Worm (Caenorhabditis elegans) whole organism, early embryonic: Measurements from ENCODE around the gene del-6.

Experiments used
- B0310.2 ChIP-seq: sonication (generic microtip); optimal IDR thresholded peaks from 2 replicates; lab custom pipeline; 2016; ENCODE audit warnings: mild to moderate bottlenecking, missing genetic modification characterization, missing compliant biosample characterization
- F13C5.2 ChIP-seq: sonication (generic microtip); optimal IDR thresholded peaks from 2 replicates; lab custom pipeline; 2017; ENCODE audit warnings: mild to moderate bottlenecking, missing genetic modification characterization, inconsistent platforms, missing compliant biosample characterization
- aly-1 ChIP-seq: sonication (generic microtip); optimal IDR thresholded peaks from 2 replicates; lab custom pipeline; 2016; ENCODE audit warnings: missing genetic modification characterization, missing compliant biosample characterization
- ama-1 ChIP-seq: fragments of 150-350 bp; optimal IDR thresholded peaks from 2 replicates; lab custom pipeline; 2014
- ceh-13 ChIP-seq: fragments of 200-800 bp; sonication (Bioruptor generic); optimal IDR thresholded peaks from 2 replicates; lab custom pipeline; 2018; ENCODE audit warnings: mild to moderate bottlenecking, missing genetic modification characterization, missing compliant biosample characterization
- ceh-36 ChIP-seq: sonication (generic microtip); optimal IDR thresholded peaks from 2 replicates; lab custom pipeline; 2016; ENCODE audit warnings: missing genetic modification characterization, inconsistent platforms, missing compliant biosample characterization
- ets-7 ChIP-seq: sonication (generic microtip); optimal IDR thresholded peaks from 2 replicates; lab custom pipeline; 2016; ENCODE audit warnings: missing genotype, missing genetic modification characterization, missing compliant biosample characterization
- flt-1 ChIP-seq: fragments of 200-800 bp; sonication (Bioruptor generic); IDR thresholded peaks from 2 replicates; pipeline ENCODE4 v1.3.6; 2022; ENCODE audit warnings: missing genetic modification characterization, missing compliant biosample characterization
- hmbx-1 ChIP-seq: sonication (generic microtip); optimal IDR thresholded peaks from 2 replicates; lab custom pipeline; 2016; ENCODE audit warnings: mild to moderate bottlenecking, missing genetic modification characterization, missing compliant biosample characterization
- hmg-4 ChIP-seq: fragments of 200-800 bp; sonication (Bioruptor generic); optimal IDR thresholded peaks from 2 replicates; lab custom pipeline; 2018; ENCODE audit warnings: mild to moderate bottlenecking, missing genetic modification characterization, missing compliant biosample characterization
- hnd-1 ChIP-seq: sonication (generic microtip); optimal IDR thresholded peaks from 2 replicates; lab custom pipeline; 2016; ENCODE audit warnings: missing genetic modification characterization, missing compliant biosample characterization
- pes-1 ChIP-seq: fragments of 200-800 bp; sonication (Bioruptor generic); IDR thresholded peaks from 2 replicates; pipeline ENCODE4 v1.3.6; 2022; ENCODE audit warnings: missing genetic modification reagents, missing genetic modification characterization, missing compliant biosample characterization
- scrt-1 ChIP-seq: fragments of 200-800 bp; sonication (Bioruptor generic); IDR thresholded peaks from 2 replicates; pipeline ENCODE4 v1.3.6; 2022; ENCODE audit warnings: missing genetic modification characterization, missing compliant biosample characterization
- sea-1 ChIP-seq: fragments of 200-800 bp; sonication (Bioruptor generic); conservative IDR thresholded peaks from 2 replicates; pipeline ENCODE4 v1.3.6; 2022; ENCODE audit warnings: missing genetic modification characterization, missing compliant biosample characterization
- tbx-11 ChIP-seq: fragments of 200-800 bp; sonication (Bioruptor generic); IDR thresholded peaks from 2 replicates; pipeline ENCODE4 v1.3.6; 2022; ENCODE audit warnings: missing genetic modification characterization, missing compliant biosample characterization
- tbx-37 ChIP-seq: fragments of 200-800 bp; sonication (Bioruptor generic); conservative IDR thresholded peaks from 2 replicates; pipeline ENCODE4 v1.3.6; 2022; ENCODE audit warnings: missing genetic modification reagents, missing genetic modification characterization, missing compliant biosample characterization
- tra-4 ChIP-seq: sonication (generic microtip); optimal IDR thresholded peaks from 2 replicates; lab custom pipeline; 2017; ENCODE audit warnings: missing genetic modification characterization, missing compliant biosample characterization

The del-6 gene

DNA sequence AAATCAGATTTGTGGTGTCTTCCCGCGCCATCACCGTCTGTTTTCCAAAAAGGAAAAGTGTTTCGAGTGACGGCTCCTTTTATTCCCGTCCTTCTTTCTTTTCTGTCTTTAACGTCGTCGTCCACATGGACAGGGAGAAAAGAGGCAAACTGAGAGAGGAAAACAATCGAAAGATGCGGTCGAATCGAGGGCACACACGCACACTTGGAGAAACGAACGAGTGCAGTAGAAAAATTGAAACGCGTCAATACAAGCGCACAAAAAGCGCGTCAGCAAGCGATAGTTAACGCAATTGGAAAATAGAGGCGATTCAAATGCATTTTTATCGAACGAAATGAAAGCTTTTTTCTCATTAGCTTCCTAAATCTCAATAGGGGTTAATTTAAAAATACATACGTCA is 35.9 kb upstream of the del-6 start:
- TF ChIP-seq ceh-13 (GFP tag; lab: Kevin White, UChicago) (no peak), hmg-4 (GFP tag; lab: Kevin White, UChicago) (peak; percentile 50), F13C5.2 (tag; lab: Kevin White, UChicago) (peak; percentile 11)

DNA sequence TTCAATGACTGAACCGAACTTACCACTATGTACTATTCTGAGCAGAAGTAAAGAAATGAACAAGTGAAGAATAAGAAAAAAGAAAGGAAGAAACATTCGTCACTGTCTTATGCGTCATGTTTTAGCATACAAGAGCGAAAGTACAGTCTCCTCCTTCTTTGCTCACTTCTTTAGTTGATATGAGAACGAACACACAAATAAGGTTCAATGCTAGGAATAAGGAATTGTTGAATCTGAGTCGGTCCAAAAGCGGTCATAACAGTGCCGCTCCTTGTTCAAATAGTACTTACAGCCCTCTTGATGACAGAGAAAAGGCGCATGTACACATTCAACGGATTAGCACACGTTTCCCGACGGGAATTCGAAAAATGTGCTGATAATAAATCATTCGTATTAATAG is 33.6 kb upstream of the del-6 start, which contains the start of gene F25D1.8:
Gene F25D1.8 (plus strand): TSS at position 301 of the 400 bp plus-strand sequence.
- TF ChIP-seq tbx-37 (no peak), ceh-13 (GFP tag; lab: Kevin White, UChicago) (no peak), tra-4 (tag; lab: Kevin White, UChicago) (no peak), flt-1 (no peak), aly-1 (tag; lab: Kevin White, UChicago) (no peak), F13C5.2 (tag; lab: Kevin White, UChicago) (no peak), B0310.2 (tag; lab: Kevin White, UChicago) (no peak), pes-1 (GFP tag; lab: Robert Waterston, UW) (no peak), sea-1 (GFP tag; lab: Robert Waterston, UW) (no peak), tbx-11 (GFP tag; lab: Robert Waterston, UW) (no peak), hmbx-1 (tag; lab: Kevin White, UChicago) (no peak), ama-1 (no peak), ceh-36 (tag; lab: Kevin White, UChicago) (no peak), hnd-1 (tag; lab: Kevin White, UChicago) (no peak), hmg-4 (GFP tag; lab: Kevin White, UChicago) (no peak), scrt-1 (no peak), ets-7 (tag; lab: Kevin White, UChicago) (no peak)

DNA sequence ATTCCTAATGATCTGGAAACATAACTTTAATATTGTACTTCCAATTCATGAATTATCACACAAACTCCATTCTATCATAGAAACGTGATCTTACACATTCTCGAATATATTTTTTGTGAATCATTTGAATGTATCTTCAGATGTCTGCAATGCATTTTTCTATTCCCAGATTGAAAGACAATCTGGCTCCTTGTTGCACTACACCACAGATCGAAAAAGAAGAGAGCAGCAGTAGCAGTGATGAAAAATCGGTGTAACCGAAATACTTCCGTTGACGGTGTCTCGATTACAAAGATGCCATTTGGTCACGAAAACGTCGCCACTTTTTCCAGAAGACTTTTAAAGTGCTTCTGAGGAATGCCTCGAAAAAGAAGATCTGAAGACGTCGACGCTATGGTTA is 32.7 kb upstream of the del-6 start, which contains the start of gene degt-1:
Gene degt-1 (plus strand): TSS at position 301 of the 400 bp plus-strand sequence.
- TF ChIP-seq flt-1, result no peak

DNA sequence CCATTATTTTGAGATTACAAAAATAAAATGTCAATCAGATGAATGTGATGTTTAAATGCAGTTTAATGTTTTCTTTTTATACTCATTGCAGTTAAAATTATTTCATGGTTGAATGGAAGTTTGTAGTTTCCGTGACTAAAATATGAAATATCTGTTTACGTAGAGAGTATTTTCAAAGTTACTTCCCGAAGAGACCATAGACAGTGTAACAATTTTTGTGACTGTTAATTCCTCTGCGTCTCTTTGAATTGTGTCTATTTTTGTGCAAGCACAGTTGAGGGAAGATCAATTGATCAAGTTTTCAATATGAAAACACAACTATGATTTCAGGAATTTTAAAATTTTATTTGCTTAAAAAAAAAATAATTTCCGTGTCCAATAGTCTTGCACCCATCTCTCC is 26.0 kb upstream of the del-6 start, which contains the start of gene F25D1.5:
Gene F25D1.5 (minus strand): TSS at position 35 of the 400 bp plus-strand sequence.
- no peak for TF ChIP-seq ets-7 (tag; lab: Kevin White, UChicago)

DNA sequence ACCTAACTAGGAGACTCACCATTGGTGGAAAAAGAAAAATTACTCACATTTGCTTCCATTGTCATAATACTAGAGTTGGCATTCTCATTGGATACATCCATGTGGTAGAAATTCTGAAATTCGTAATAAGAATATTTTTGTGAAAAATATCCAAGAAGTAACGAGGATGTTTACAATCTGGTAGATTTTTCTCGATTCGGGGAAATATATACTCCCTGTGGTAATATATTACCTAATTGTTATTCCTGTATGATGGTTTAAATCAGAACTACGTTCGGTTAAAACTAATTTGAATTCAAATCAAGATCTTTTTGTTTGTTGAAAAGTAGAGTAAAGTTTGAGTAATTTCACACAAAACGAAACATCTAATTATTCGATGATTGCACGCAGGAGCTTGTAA is 23.7 kb upstream of the del-6 start, which contains the start of gene srd-34:
Gene srd-34 (minus strand): TSS at position 101 of the 400 bp plus-strand sequence.
- TF ChIP-seq hmbx-1 (tag; lab: Kevin White, UChicago), result no peak
- no peak for TF ChIP-seq tbx-11 (GFP tag; lab: Robert Waterston, UW)
- TF ChIP-seq B0310.2 (tag; lab: Kevin White, UChicago), result no peak
- TF ChIP-seq ets-7 (tag; lab: Kevin White, UChicago), result no peak
- TF ChIP-seq ceh-13 (GFP tag; lab: Kevin White, UChicago), result no peak
- TF ChIP-seq aly-1 (tag; lab: Kevin White, UChicago), result no peak
- no peak for TF ChIP-seq ama-1
- TF ChIP-seq flt-1, result no peak
- TF ChIP-seq pes-1 (GFP tag; lab: Robert Waterston, UW), result no peak
- TF ChIP-seq tbx-37, result no peak
- TF ChIP-seq ceh-36 (tag; lab: Kevin White, UChicago), result no peak

DNA sequence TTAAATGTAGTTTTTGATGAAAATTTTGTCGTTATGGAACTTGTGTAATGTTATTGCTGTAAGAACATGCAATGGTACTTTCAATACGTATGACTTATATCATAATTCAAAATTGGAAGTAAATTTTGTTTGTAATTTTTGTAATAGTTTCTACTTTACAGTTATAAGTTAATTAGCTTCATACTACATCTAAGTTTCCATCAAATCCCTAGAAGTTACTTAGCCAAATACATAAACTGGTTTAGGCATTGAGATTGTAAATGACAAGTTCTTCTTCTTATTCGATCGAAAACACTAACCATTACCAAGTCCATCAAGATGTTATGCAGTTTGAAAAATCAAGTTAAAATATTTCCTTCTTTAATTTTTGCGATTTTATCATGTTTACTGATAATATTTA is 23.0 kb upstream of the del-6 start, which contains the start of gene F32G8.2:
Gene F32G8.2 (plus strand): TSS at position 301 of the 400 bp plus-strand sequence.
- TF ChIP-seq ceh-13 (GFP tag; lab: Kevin White, UChicago) (no peak), ets-7 (tag; lab: Kevin White, UChicago) (no peak), flt-1 (no peak), sea-1 (GFP tag; lab: Robert Waterston, UW) (no peak), tbx-11 (GFP tag; lab: Robert Waterston, UW) (no peak), pes-1 (GFP tag; lab: Robert Waterston, UW) (no peak), tra-4 (tag; lab: Kevin White, UChicago) (no peak), hmg-4 (GFP tag; lab: Kevin White, UChicago) (no peak), aly-1 (tag; lab: Kevin White, UChicago) (no peak), F13C5.2 (tag; lab: Kevin White, UChicago) (no peak), ceh-36 (tag; lab: Kevin White, UChicago) (no peak), B0310.2 (tag; lab: Kevin White, UChicago) (no peak), tbx-37 (no peak), scrt-1 (no peak), ama-1 (no peak), hnd-1 (tag; lab: Kevin White, UChicago) (no peak)

DNA sequence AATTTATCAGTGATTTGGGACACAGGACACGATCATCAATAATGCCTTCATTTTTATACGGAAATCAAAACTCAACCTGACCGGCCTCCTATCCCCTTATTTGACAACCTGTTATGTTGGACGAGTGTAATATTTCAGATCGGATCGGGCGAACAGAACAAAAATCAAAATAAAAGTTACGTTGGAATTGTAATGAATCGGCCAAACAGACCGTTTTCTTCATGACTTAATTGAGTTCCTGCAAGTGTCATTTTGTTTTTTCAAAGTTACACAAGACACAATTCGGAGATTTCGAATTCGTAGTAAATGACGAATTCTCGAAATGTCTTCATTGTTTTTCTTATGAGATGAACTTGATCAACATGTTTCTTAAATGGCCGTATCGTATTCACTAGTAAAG is 17.5 kb upstream of the del-6 start, which contains the start of gene F32G8.3:
Gene F32G8.3 (minus strand): TSS at position 101 of the 400 bp plus-strand sequence.
- no peak for TF ChIP-seq F13C5.2 (tag; lab: Kevin White, UChicago)
- TF ChIP-seq scrt-1, result no peak

DNA sequence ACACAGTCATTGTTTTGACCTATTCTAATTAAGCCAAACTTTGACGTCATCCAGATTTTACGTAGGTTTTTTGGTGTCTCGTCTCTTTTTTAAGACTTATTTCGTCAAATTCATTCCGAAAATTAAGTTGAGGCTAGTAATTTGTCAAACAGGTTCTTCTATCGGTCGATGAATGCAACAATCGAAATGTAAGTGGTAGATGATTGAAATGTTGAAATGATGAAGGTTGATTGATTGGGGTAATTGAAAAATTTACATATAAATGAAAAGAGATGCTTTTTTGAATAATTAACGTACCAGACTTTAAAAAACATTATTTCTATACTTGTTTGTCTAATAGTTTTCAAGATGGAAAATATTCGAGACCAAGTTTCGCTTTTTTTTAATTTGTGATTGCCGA is 16.4 kb upstream of the del-6 start:
- TF ChIP-seq hmbx-1 (tag; lab: Kevin White, UChicago) (no peak), ama-1 (no peak), ceh-13 (GFP tag; lab: Kevin White, UChicago) (no peak), hnd-1 (tag; lab: Kevin White, UChicago) (no peak), sea-1 (GFP tag; lab: Robert Waterston, UW) (no peak), aly-1 (tag; lab: Kevin White, UChicago) (no peak), scrt-1 (no peak), ets-7 (tag; lab: Kevin White, UChicago) (no peak), tbx-37 (no peak), tra-4 (tag; lab: Kevin White, UChicago) (no peak), pes-1 (GFP tag; lab: Robert Waterston, UW) (no peak), F13C5.2 (tag; lab: Kevin White, UChicago) (no peak), B0310.2 (tag; lab: Kevin White, UChicago) (no peak), hmg-4 (GFP tag; lab: Kevin White, UChicago) (no peak), ceh-36 (tag; lab: Kevin White, UChicago) (no peak)
